Worm (Caenorhabditis elegans) whole organism, late embryonic: ENCODE measurements around the gene cbs-1.

ENCODE experiments used
- C08G9.2 ChIP-seq: sonication (generic microtip); optimal IDR thresholded peaks from 2 replicates; lab custom pipeline; 2016; ENCODE audit warnings: mild to moderate bottlenecking, missing genetic modification characterization, moderate library complexity, missing compliant biosample characterization
- K02D7.2 ChIP-seq: sonication (generic microtip); optimal IDR thresholded peaks from 2 replicates; lab custom pipeline; 2017; ENCODE audit warnings: mild to moderate bottlenecking, missing genetic modification characterization, missing compliant biosample characterization
- K09A11.1 ChIP-seq: sonication (generic microtip); optimal IDR thresholded peaks from 2 replicates; lab custom pipeline; 2017; ENCODE audit warnings: antibody characterized with exemption, mild to moderate bottlenecking, missing genetic modification characterization, missing compliant biosample characterization; ENCODE audit not compliant: insufficient read depth
- T23F11.4 ChIP-seq: fragments of 200-800 bp; sonication (Bioruptor generic); optimal IDR thresholded peaks from 2 replicates; lab custom pipeline; 2018; ENCODE audit warnings: mild to moderate bottlenecking, missing genetic modification characterization, missing compliant biosample characterization
- ceh-14 ChIP-seq: sonication (generic microtip); optimal IDR thresholded peaks from 2 replicates; lab custom pipeline; 2016; ENCODE audit warnings: missing genotype, missing genetic modification characterization, missing compliant biosample characterization
- ceh-2 ChIP-seq: sonication (generic microtip); optimal IDR thresholded peaks from 2 replicates; lab custom pipeline; 2016; ENCODE audit warnings: missing genotype, missing genetic modification characterization, missing compliant biosample characterization
- ceh-24 ChIP-seq: sonication (generic microtip); optimal IDR thresholded peaks from 2 replicates; lab custom pipeline; 2016; ENCODE audit warnings: mild to moderate bottlenecking, missing genetic modification characterization, missing compliant biosample characterization
- ceh-30 ChIP-seq: fragments of 150-350 bp; optimal IDR thresholded peaks from 2 replicates; lab custom pipeline; 2014; ENCODE audit warnings: missing biosample characterization, missing genetic modification characterization
- ceh-31 ChIP-seq: sonication (generic microtip); optimal IDR thresholded peaks from 2 replicates; lab custom pipeline; 2016; ENCODE audit warnings: missing genetic modification characterization, missing compliant biosample characterization
- ceh-45 ChIP-seq: fragments of 200-800 bp; sonication (Bioruptor generic); IDR thresholded peaks from 2 replicates; pipeline ENCODE4 v1.3.6; 2022; ENCODE audit warnings: missing genetic modification reagents, missing genetic modification characterization, missing compliant biosample characterization
- ceh-48 ChIP-seq: sonication (generic microtip); optimal IDR thresholded peaks from 2 replicates; lab custom pipeline; 2016; ENCODE audit warnings: missing genetic modification characterization, inconsistent platforms, missing compliant biosample characterization
- ceh-6 ChIP-seq: fragments of 200-800 bp; sonication (Bioruptor generic); optimal IDR thresholded peaks from 2 replicates; lab custom pipeline; 2018; ENCODE audit warnings: mild to moderate bottlenecking, missing genetic modification characterization, missing compliant biosample characterization
- dve-1 ChIP-seq: sonication (generic microtip); optimal IDR thresholded peaks from 2 replicates; lab custom pipeline; 2017; ENCODE audit warnings: antibody characterized with exemption, mild to moderate bottlenecking, missing genetic modification characterization, missing compliant biosample characterization
- elt-2 ChIP-seq: sonication (generic microtip); optimal IDR thresholded peaks from 2 replicates; lab custom pipeline; 2016; ENCODE audit warnings: missing genetic modification reagents, missing genetic modification characterization, missing compliant biosample characterization
- eyg-1 ChIP-seq: sonication (generic microtip); optimal IDR thresholded peaks from 2 replicates; lab custom pipeline; 2016; ENCODE audit warnings: missing genotype, missing genetic modification characterization, missing compliant biosample characterization
- fax-1 ChIP-seq: sonication (generic microtip); optimal IDR thresholded peaks from 2 replicates; lab custom pipeline; 2016; ENCODE audit warnings: missing genotype, missing genetic modification characterization, missing compliant biosample characterization
- fkh-6 ChIP-seq: sonication (generic microtip); optimal IDR thresholded peaks from 2 replicates; lab custom pipeline; 2016; ENCODE audit warnings: missing genetic modification characterization, missing compliant biosample characterization
- gmeb-2 ChIP-seq: sonication (generic microtip); optimal IDR thresholded peaks from 2 replicates; lab custom pipeline; 2016; ENCODE audit warnings: missing genetic modification characterization, inconsistent platforms, missing compliant biosample characterization
- hlh-13 ChIP-seq: fragments of 200-800 bp; sonication (Bioruptor generic); optimal IDR thresholded peaks from 2 replicates; lab custom pipeline; 2018; ENCODE audit warnings: mild to moderate bottlenecking, missing genetic modification characterization, missing compliant biosample characterization
- hlh-15 ChIP-seq: sonication (generic microtip); optimal IDR thresholded peaks from 2 replicates; lab custom pipeline; 2016; ENCODE audit warnings: missing genetic modification characterization, missing compliant biosample characterization
- hlh-6 ChIP-seq: sonication (generic microtip); optimal IDR thresholded peaks from 2 replicates; lab custom pipeline; 2016; ENCODE audit warnings: missing genotype, missing genetic modification characterization, missing compliant biosample characterization
- hlh-8 ChIP-seq: sonication (generic microtip); optimal IDR thresholded peaks from 2 replicates; lab custom pipeline; 2016; ENCODE audit warnings: missing genotype, missing genetic modification characterization, missing compliant biosample characterization
- lin-11 ChIP-seq: fragments of 200-800 bp; sonication (Bioruptor generic); optimal IDR thresholded peaks from 2 replicates; lab custom pipeline; 2018; ENCODE audit warnings: mild to moderate bottlenecking, missing genetic modification characterization, missing compliant biosample characterization
- nfya-1 ChIP-seq: sonication (generic microtip); optimal IDR thresholded peaks from 2 replicates; lab custom pipeline; 2017; ENCODE audit warnings: missing genetic modification characterization, mild to moderate bottlenecking, missing compliant biosample characterization, antibody characterized with exemption, moderate library complexity
- nhr-11 ChIP-seq: fragments of 150-350 bp; optimal IDR thresholded peaks from 2 replicates; lab custom pipeline; 2014; ENCODE audit warnings: missing biosample characterization, missing genetic modification characterization
- npax-4 ChIP-seq: sonication (generic microtip); optimal IDR thresholded peaks from 2 replicates; lab custom pipeline; 2016; ENCODE audit warnings: missing genetic modification characterization, missing compliant biosample characterization
- odd-2 ChIP-seq: sonication (generic microtip); optimal IDR thresholded peaks from 2 replicates; lab custom pipeline; 2017; ENCODE audit warnings: antibody characterized with exemption, mild to moderate bottlenecking, missing genetic modification characterization, missing compliant biosample characterization
- pag-3 ChIP-seq: sonication (generic microtip); optimal IDR thresholded peaks from 2 replicates; lab custom pipeline; 2016; ENCODE audit warnings: missing compliant biosample characterization, missing genetic modification characterization, borderline replicate concordance
- pax-1 ChIP-seq: fragments of 150-350 bp; optimal IDR thresholded peaks from 2 replicates; lab custom pipeline; 2014; ENCODE audit warnings: missing biosample characterization, missing genetic modification characterization
- pha-4 ChIP-seq: fragments of 150-350 bp; optimal IDR thresholded peaks from 2 replicates; lab custom pipeline; 2018; ENCODE audit warnings: missing biosample characterization, missing genetic modification reagents, missing genetic modification characterization
- ref-2 ChIP-seq: sonication (generic microtip); optimal IDR thresholded peaks from 2 replicates; lab custom pipeline; 2016; ENCODE audit warnings: missing genetic modification characterization, missing compliant biosample characterization
- sox-2 ChIP-seq: fragments of 200-800 bp; sonication (Bioruptor generic); IDR thresholded peaks from 2 replicates; pipeline ENCODE4 v1.3.6; 2022; ENCODE audit warnings: missing genetic modification reagents, missing genetic modification characterization, missing compliant biosample characterization
- syd-9 ChIP-seq: sonication (generic microtip); optimal IDR thresholded peaks from 2 replicates; lab custom pipeline; 2016; ENCODE audit warnings: mild to moderate bottlenecking, missing genetic modification characterization, moderate library complexity, missing compliant biosample characterization
- unc-55 ChIP-seq: sonication (generic microtip); optimal IDR thresholded peaks from 2 replicates; lab custom pipeline; 2017; ENCODE audit warnings: missing biosample characterization, missing genetic modification reagents, missing genetic modification characterization

The cbs-1 gene

ce11 chrX:10026347-10026746 lies 27.7 kb upstream of the cbs-1 start (continued):
- TF ChIP-seq ceh-30 (no peak), pha-4 (tag; lab: Kevin White, UChicago) (no peak), fkh-6 (tag; lab: Kevin White, UChicago) (no peak), T23F11.4 (GFP tag; lab: Kevin White, UChicago) (no peak), elt-2 (tag; lab: Kevin White, UChicago) (no peak), gmeb-2 (tag; lab: Kevin White, UChicago) (no peak), odd-2 (tag; lab: Kevin White, UChicago) (no peak), hlh-8 (tag; lab: Kevin White, UChicago) (no peak), pax-1 (tag; lab: Kevin White, UChicago) (peak; percentile 91), lin-11 (no peak), ceh-6 (no peak), hlh-13 (GFP tag; lab: Kevin White, UChicago) (no peak), pag-3 (no peak), hlh-15 (tag; lab: Kevin White, UChicago) (no peak), syd-9 (tag; lab: Kevin White, UChicago) (no peak), ceh-14 (no peak), ceh-24 (tag; lab: Kevin White, UChicago) (no peak), ceh-48 (tag; lab: Kevin White, UChicago) (peak; percentile 60), ceh-31 (tag; lab: Kevin White, UChicago) (peak; percentile 46)

- no peak for TF ChIP-seq dve-1
- no peak for TF ChIP-seq elt-2 (tag; lab: Kevin White, UChicago)
- TF ChIP-seq unc-55 (GFP tag; lab: Kevin White, UChicago): no peak
- no peak for TF ChIP-seq fax-1 (tag; lab: Kevin White, UChicago)
- no peak for TF ChIP-seq fkh-6 (tag; lab: Kevin White, UChicago)
- TF ChIP-seq K02D7.2 (tag; lab: Kevin White, UChicago): no peak
- TF ChIP-seq K09A11.1 (tag; lab: Kevin White, UChicago): no peak
- TF ChIP-seq ref-2: no peak
- no peak for TF ChIP-seq ceh-24 (tag; lab: Kevin White, UChicago)
- TF ChIP-seq nfya-1 (tag; lab: Kevin White, UChicago): no peak
These were observed 26.5 kb upstream of the cbs-1 start, which contains the start of gene mkk-4 for ce11 chrX:10027556-10027955. mkk-4 (plus strand) TSS chrX:10027856.

ce11 chrX:10030836-10031235 lies 23.2 kb upstream of the cbs-1 start, which contains the start of gene sek-6:
sek-6 (plus strand) TSS chrX:10031150.
- TF ChIP-seq fax-1 (tag; lab: Kevin White, UChicago) (no peak), sox-2 (GFP tag; lab: Robert Waterston, UW) (no peak), ref-2 (no peak), syd-9 (tag; lab: Kevin White, UChicago) (no peak), npax-4 (tag; lab: Kevin White, UChicago) (no peak), nhr-11 (no peak), pag-3 (no peak)

DNA sequence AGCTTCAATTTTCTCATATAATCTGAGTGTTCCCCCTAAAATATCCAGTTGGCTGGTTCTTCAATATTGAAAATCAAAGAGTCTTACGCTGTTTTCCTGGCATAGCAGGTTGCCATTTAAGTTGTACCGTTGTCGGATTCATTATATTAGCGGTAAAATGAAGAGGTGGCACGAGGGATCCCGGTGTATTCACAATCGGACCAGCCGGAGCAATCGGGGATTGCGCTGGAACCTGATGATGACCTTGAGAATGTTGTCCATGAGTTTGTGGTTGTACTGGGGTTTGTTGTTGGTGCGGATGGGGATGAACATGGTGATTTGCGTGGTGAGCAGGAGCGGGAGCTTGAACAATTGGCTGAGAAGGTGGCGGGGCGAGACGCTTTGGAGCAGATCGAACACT lies 9.6 kb upstream of the cbs-1 start:
- TF ChIP-seq ceh-2: no peak
- no peak for TF ChIP-seq pag-3
- TF ChIP-seq eyg-1: no peak
- no peak for TF ChIP-seq fkh-6 (tag; lab: Kevin White, UChicago)
- TF ChIP-seq C08G9.2 (tag; lab: Kevin White, UChicago): no peak
- no peak for TF ChIP-seq ceh-45 (GFP tag; lab: Robert Waterston, UW)
- TF ChIP-seq odd-2 (tag; lab: Kevin White, UChicago): no peak
- TF ChIP-seq hlh-13 (GFP tag; lab: Kevin White, UChicago): no peak
- TF ChIP-seq hlh-6 (tag; lab: Kevin White, UChicago): no peak
- TF ChIP-seq, all 69 proteins: peak for 0

ce11 chrX:10047325-10047724 lies 6.8 kb upstream of the cbs-1 start, which contains the start of gene ZC374.2:
ZC374.2 (minus strand) TSS chrX:10047425.
- TF ChIP-seq unc-55 (GFP tag; lab: Kevin White, UChicago): peak; percentile 24
- no peak for TF ChIP-seq ceh-31 (tag; lab: Kevin White, UChicago)
- TF ChIP-seq, all 69 proteins: peak for 1
